Worm (Caenorhabditis elegans) whole organism, late embryonic: ENCODE results near the gene npr-32.

Experiments used
- C38D4.7 ChIP-seq: fragments of 200-800 bp; sonication (Bioruptor generic); optimal IDR thresholded peaks from 2 replicates; lab custom pipeline; 2018; ENCODE audit warnings: mild to moderate bottlenecking, missing genetic modification characterization, moderate library complexity, missing compliant biosample characterization
- K02D7.2 ChIP-seq: sonication (generic microtip); optimal IDR thresholded peaks from 2 replicates; lab custom pipeline; 2017; ENCODE audit warnings: mild to moderate bottlenecking, missing genetic modification characterization, missing compliant biosample characterization
- ama-1 ChIP-seq: fragments of 150-350 bp; optimal IDR thresholded peaks from 2 replicates; lab custom pipeline; 2014
- ceh-19 ChIP-seq: fragments of 200-800 bp; sonication (Bioruptor generic); optimal IDR thresholded peaks from 2 replicates; lab custom pipeline; 2018; ENCODE audit warnings: mild to moderate bottlenecking, missing genetic modification characterization, missing compliant biosample characterization
- ceh-2 ChIP-seq: sonication (generic microtip); optimal IDR thresholded peaks from 2 replicates; lab custom pipeline; 2016; ENCODE audit warnings: missing genotype, missing genetic modification characterization, missing compliant biosample characterization
- ceh-22 ChIP-seq: sonication (generic microtip); optimal IDR thresholded peaks from 2 replicates; lab custom pipeline; 2017; ENCODE audit warnings: missing biosample characterization, missing genetic modification characterization
- ceh-30 ChIP-seq: fragments of 150-350 bp; optimal IDR thresholded peaks from 2 replicates; lab custom pipeline; 2014; ENCODE audit warnings: missing biosample characterization, missing genetic modification characterization
- ceh-34 ChIP-seq: sonication (generic microtip); optimal IDR thresholded peaks from 2 replicates; lab custom pipeline; 2016; ENCODE audit warnings: mild to moderate bottlenecking, missing genetic modification characterization, missing compliant biosample characterization
- ceh-48 ChIP-seq: sonication (generic microtip); optimal IDR thresholded peaks from 2 replicates; lab custom pipeline; 2016; ENCODE audit warnings: missing genetic modification characterization, inconsistent platforms, missing compliant biosample characterization
- dmd-4 ChIP-seq: sonication (generic microtip); optimal IDR thresholded peaks from 2 replicates; lab custom pipeline; 2016; ENCODE audit warnings: borderline replicate concordance, missing genetic modification characterization, missing compliant biosample characterization
- dve-1 ChIP-seq: sonication (generic microtip); optimal IDR thresholded peaks from 2 replicates; lab custom pipeline; 2017; ENCODE audit warnings: antibody characterized with exemption, mild to moderate bottlenecking, missing genetic modification characterization, missing compliant biosample characterization
- elt-2 ChIP-seq: sonication (generic microtip); optimal IDR thresholded peaks from 2 replicates; lab custom pipeline; 2016; ENCODE audit warnings: missing genetic modification reagents, missing genetic modification characterization, missing compliant biosample characterization
- fax-1 ChIP-seq: sonication (generic microtip); optimal IDR thresholded peaks from 2 replicates; lab custom pipeline; 2016; ENCODE audit warnings: missing genotype, missing genetic modification characterization, missing compliant biosample characterization
- hlh-13 ChIP-seq: fragments of 200-800 bp; sonication (Bioruptor generic); optimal IDR thresholded peaks from 2 replicates; lab custom pipeline; 2018; ENCODE audit warnings: mild to moderate bottlenecking, missing genetic modification characterization, missing compliant biosample characterization
- hlh-15 ChIP-seq: sonication (generic microtip); optimal IDR thresholded peaks from 2 replicates; lab custom pipeline; 2016; ENCODE audit warnings: missing genetic modification characterization, missing compliant biosample characterization
- hlh-6 ChIP-seq: sonication (generic microtip); optimal IDR thresholded peaks from 2 replicates; lab custom pipeline; 2016; ENCODE audit warnings: missing genotype, missing genetic modification characterization, missing compliant biosample characterization
- lim-6 ChIP-seq: sonication (generic microtip); optimal IDR thresholded peaks from 2 replicates; lab custom pipeline; 2016; ENCODE audit warnings: missing genetic modification characterization, missing compliant biosample characterization
- mec-3 ChIP-seq: sonication (generic microtip); optimal IDR thresholded peaks from 2 replicates; lab custom pipeline; 2016; ENCODE audit warnings: borderline replicate concordance, missing genetic modification characterization, missing compliant biosample characterization
- nfya-1 ChIP-seq: sonication (generic microtip); optimal IDR thresholded peaks from 2 replicates; lab custom pipeline; 2017; ENCODE audit warnings: missing genetic modification characterization, mild to moderate bottlenecking, missing compliant biosample characterization, antibody characterized with exemption, moderate library complexity
- nhr-11 ChIP-seq: fragments of 150-350 bp; optimal IDR thresholded peaks from 2 replicates; lab custom pipeline; 2014; ENCODE audit warnings: missing biosample characterization, missing genetic modification characterization
- npax-4 ChIP-seq: sonication (generic microtip); optimal IDR thresholded peaks from 2 replicates; lab custom pipeline; 2016; ENCODE audit warnings: missing genetic modification characterization, missing compliant biosample characterization
- pag-3 ChIP-seq: sonication (generic microtip); optimal IDR thresholded peaks from 2 replicates; lab custom pipeline; 2016; ENCODE audit warnings: missing compliant biosample characterization, missing genetic modification characterization, borderline replicate concordance
- pax-1 ChIP-seq: fragments of 150-350 bp; optimal IDR thresholded peaks from 2 replicates; lab custom pipeline; 2014; ENCODE audit warnings: missing biosample characterization, missing genetic modification characterization
- pha-4 ChIP-seq: fragments of 150-350 bp; optimal IDR thresholded peaks from 2 replicates; lab custom pipeline; 2018; ENCODE audit warnings: missing biosample characterization, missing genetic modification reagents, missing genetic modification characterization
- pqm-1 ChIP-seq: sonication (generic microtip); optimal IDR thresholded peaks from 2 replicates; lab custom pipeline; 2016; ENCODE audit warnings: missing genetic modification characterization, missing compliant biosample characterization
- ref-2 ChIP-seq: sonication (generic microtip); optimal IDR thresholded peaks from 2 replicates; lab custom pipeline; 2016; ENCODE audit warnings: missing genetic modification characterization, missing compliant biosample characterization
- rnt-1 ChIP-seq: sonication (generic microtip); optimal IDR thresholded peaks from 2 replicates; lab custom pipeline; 2016; ENCODE audit warnings: missing genetic modification characterization, missing compliant biosample characterization
- sox-2 ChIP-seq: fragments of 200-800 bp; sonication (Bioruptor generic); IDR thresholded peaks from 2 replicates; pipeline ENCODE4 v1.3.6; 2022; ENCODE audit warnings: missing genetic modification reagents, missing genetic modification characterization, missing compliant biosample characterization
- syd-9 ChIP-seq: sonication (generic microtip); optimal IDR thresholded peaks from 2 replicates; lab custom pipeline; 2016; ENCODE audit warnings: mild to moderate bottlenecking, missing genetic modification characterization, moderate library complexity, missing compliant biosample characterization
- tbx-2 ChIP-seq: sonication (generic microtip); optimal IDR thresholded peaks from 2 replicates; lab custom pipeline; 2016; ENCODE audit warnings: missing genetic modification characterization, missing compliant biosample characterization
- tbx-7 ChIP-seq: sonication (generic microtip); optimal IDR thresholded peaks from 2 replicates; lab custom pipeline; 2016; ENCODE audit warnings: missing genotype, missing genetic modification characterization, missing compliant biosample characterization
- unc-3 ChIP-seq, 2 experiments: fragments of 200-800 bp in 1 of 2; sonication (Bioruptor generic) in 1 of 2; sonication (generic microtip) in 1 of 2; conservative IDR thresholded peaks in 1 of 2; optimal IDR thresholded peaks in 1 of 2; 2 replicates each; pipeline versions ENCODE4 v1.3.6 to Lab custom; 2016 to 2022; ENCODE audit warnings: missing compliant biosample characterization in 2 of 2, missing genetic modification characterization in 2 of 2, missing genetic modification reagents in 1 of 2
- unc-42 ChIP-seq: sonication (generic microtip); optimal IDR thresholded peaks from 2 replicates; lab custom pipeline; 2016; ENCODE audit warnings: missing genotype, missing genetic modification characterization, missing compliant biosample characterization
- unc-55 ChIP-seq: sonication (generic microtip); optimal IDR thresholded peaks from 2 replicates; lab custom pipeline; 2017; ENCODE audit warnings: missing biosample characterization, missing genetic modification reagents, missing genetic modification characterization
- unc-86 ChIP-seq: sonication (generic microtip); optimal IDR thresholded peaks from 2 replicates; lab custom pipeline; 2016; ENCODE audit warnings: missing genetic modification characterization, missing compliant biosample characterization

Gene npr-32

DNA sequence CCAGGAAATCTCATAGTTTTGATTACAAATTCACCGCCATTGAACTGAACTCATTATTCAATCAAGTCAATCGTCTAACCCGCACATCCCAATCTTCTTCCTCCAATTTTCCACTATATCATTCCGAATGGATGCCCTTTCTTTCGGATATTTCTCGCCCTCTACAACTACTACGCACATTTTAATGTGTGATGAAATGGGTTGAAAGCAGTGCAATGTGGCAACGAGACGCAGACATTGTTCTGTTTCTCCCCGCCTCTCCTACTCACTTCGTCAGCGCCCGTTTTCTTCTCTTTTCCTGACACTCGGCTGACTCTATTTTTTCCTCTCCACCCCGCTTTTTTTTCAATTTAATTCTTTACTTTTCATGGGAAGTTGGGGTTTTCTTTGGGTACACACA is 37.8 kb upstream of the npr-32 start (continued):
- no peak for TF ChIP-seq mec-3 (tag; lab: Kevin White, UChicago)
- TF ChIP-seq ceh-2 (tag; lab: Kevin White, UChicago), result no peak
- TF ChIP-seq nhr-11 (tag; lab: Kevin White, UChicago), result no peak
- TF ChIP-seq tbx-2 (tag; lab: Kevin White, UChicago), result peak; percentile 69
- TF ChIP-seq nfya-1, result peak; percentile 53
- no peak for TF ChIP-seq pag-3 (tag; lab: Kevin White, UChicago)
- TF ChIP-seq ceh-19 (GFP tag; lab: Kevin White, UChicago), result no peak

DNA sequence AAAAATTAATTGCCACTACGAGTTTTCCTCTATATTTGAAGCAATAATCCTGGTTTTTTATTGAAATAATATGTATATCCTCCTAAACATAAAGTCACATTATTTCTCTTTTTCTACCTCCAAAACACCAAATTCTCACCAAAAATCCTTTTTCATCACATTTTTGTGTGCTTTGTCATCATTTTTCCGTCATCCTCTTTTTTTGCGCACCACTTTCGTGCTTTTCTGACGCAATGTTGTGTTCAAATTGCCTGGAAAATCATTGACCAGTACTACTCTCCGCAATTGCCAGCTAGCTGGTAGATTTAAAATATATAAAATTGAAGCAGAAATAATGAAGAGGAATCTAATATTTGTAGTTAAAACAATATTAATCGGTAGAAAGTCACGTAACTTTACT is 37.2 kb upstream of the npr-32 start:
- TF ChIP-seq ceh-48 (no peak), dve-1 (tag; lab: Kevin White, UChicago) (no peak), unc-42 (tag; lab: Kevin White, UChicago) (no peak), ref-2 (tag; lab: Kevin White, UChicago) (no peak), ceh-34 (no peak)

DNA sequence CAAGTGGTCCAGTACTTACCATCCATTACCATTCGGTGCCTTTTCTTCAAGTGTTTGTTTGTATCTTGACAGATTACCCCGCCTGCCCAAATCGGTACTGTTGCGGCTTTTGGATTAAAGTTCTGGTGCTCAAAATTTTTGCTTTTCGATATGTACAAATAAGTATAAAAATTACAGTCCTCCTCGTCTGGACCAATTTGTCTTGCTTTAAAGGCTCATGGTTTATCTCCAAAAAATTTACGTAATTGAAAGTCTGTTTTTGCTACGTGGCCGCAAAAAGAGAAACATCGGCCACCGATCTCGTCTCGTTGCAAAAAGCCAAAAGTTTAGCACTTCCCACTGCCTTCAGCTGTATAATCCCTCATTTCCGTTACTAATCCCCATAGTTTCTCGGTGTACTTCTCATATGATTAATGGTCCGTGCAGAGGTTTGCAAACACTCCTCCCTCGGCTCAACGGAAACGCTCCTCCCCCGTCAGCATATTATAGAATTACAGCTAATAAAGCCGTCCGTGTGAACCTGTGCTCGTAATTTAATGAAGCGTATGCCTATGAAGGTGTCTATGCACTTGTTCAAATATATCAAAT is 36.5 kb upstream of the npr-32 start:
- TF ChIP-seq unc-42 (tag; lab: Kevin White, UChicago), result peak; percentile 8
- no peak for TF ChIP-seq pha-4 (tag; lab: Kevin White, UChicago)
- TF ChIP-seq tbx-2 (tag; lab: Kevin White, UChicago), result no peak
- TF ChIP-seq mec-3 (tag; lab: Kevin White, UChicago), result no peak
- no peak for TF ChIP-seq K02D7.2
- TF ChIP-seq unc-55 (GFP tag; lab: Kevin White, UChicago), result no peak
- no peak for TF ChIP-seq ceh-22 (tag; lab: Kevin White, UChicago)
- no peak for TF ChIP-seq pax-1

DNA sequence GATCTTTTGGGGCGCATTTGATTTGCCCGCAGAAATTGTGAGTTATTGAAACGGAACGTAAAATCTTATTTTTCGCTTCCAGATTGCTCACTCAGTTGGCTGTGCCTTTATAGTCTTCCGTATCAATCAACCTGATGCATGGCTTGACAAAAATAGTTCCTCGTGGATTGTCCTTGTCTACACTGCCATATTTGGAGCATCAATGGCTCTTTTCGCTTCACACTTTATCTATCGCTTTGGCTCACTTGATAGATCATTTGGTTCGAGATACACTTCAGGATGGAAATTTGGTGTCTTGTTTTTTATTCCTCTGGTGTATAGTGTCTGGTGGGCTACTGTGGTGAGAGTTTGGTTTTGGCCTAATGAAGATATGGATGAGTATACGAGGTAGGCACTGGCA is 34.9 kb upstream of the npr-32 start:
- no peak for TF ChIP-seq hlh-15 (tag; lab: Kevin White, UChicago)
- TF ChIP-seq ceh-48, result no peak
- no peak for TF ChIP-seq sox-2 (GFP tag; lab: Robert Waterston, UW)
- TF ChIP-seq ama-1, result no peak
- no peak for TF ChIP-seq lim-6 (tag; lab: Kevin White, UChicago)
- no peak for TF ChIP-seq tbx-7 (tag; lab: Kevin White, UChicago)
- no peak for TF ChIP-seq pqm-1
- no peak for TF ChIP-seq dve-1 (tag; lab: Kevin White, UChicago)
- TF ChIP-seq nfya-1, result no peak
- TF ChIP-seq elt-2, result no peak
- TF ChIP-seq C38D4.7 (GFP tag; lab: Kevin White, UChicago), result no peak
- TF ChIP-seq syd-9, result no peak
- no peak for TF ChIP-seq ceh-30 (tag; lab: Kevin White, UChicago)
- no peak for TF ChIP-seq rnt-1
- no peak for TF ChIP-seq pax-1

DNA sequence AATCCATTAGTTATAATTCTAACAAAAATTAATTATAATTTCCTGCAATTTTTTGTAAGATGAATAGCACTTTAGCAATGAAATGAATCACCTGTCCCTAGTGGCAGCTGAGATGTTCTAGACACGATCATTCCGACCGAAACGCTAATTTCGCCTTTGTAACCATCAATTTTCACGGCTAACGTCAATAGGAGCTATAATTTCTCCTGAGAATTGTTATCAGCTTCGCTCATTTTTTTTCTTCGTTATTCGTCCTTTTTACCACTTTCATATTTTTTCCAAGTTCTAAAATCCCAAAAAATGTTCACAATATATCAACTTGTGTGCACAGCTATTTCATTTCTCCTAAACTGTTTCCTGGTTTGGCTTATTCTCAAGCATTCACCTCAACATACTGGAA is 34.4 kb upstream of the npr-32 start, which contains the start of gene str-187:
TSS of gene str-187 (plus strand) at position 301 of the 400 bp plus-strand sequence.
- no peak for TF ChIP-seq fax-1 (tag; lab: Kevin White, UChicago)
- no peak for TF ChIP-seq hlh-13 (GFP tag; lab: Kevin White, UChicago)
- TF ChIP-seq ceh-22 (tag; lab: Kevin White, UChicago), result no peak
- no peak for TF ChIP-seq dmd-4
- no peak for TF ChIP-seq syd-9
- no peak for TF ChIP-seq ceh-2 (tag; lab: Kevin White, UChicago)
- no peak for TF ChIP-seq ceh-30 (tag; lab: Kevin White, UChicago)
- no peak for TF ChIP-seq unc-3 (GFP tag; conservative IDR thresholded peaks at IDR 0.05; lab: Robert Waterston, UW)
- no peak for TF ChIP-seq unc-3 (tag; optimal IDR thresholded peaks at IDR 0.05; lab: Kevin White, UChicago)
- TF ChIP-seq unc-86 (tag; lab: Kevin White, UChicago), result no peak
- TF ChIP-seq ama-1, result no peak
- no peak for TF ChIP-seq npax-4 (tag; lab: Kevin White, UChicago)
- no peak for TF ChIP-seq pha-4 (tag; lab: Kevin White, UChicago)
- TF ChIP-seq hlh-15 (tag; lab: Kevin White, UChicago), result no peak
- no peak for TF ChIP-seq hlh-6 (tag; lab: Kevin White, UChicago)
- TF ChIP-seq, all 69 proteins: peak for 0
